Fruit fly (Drosophila melanogaster) whole organism, embryonic: Measurements from ENCODE around the gene CG32271.
A peak's percentile ranks its signal among the peaks of the same experiment; 100 is the strongest.

Experiments used
- Ada2b ChIP-seq: fragments of 200-800 bp; sonication (Bioruptor generic); IDR thresholded peaks from 2 replicates; pipeline ENCODE4 v1.3.6; 2022; ENCODE audit warnings: missing biosample characterization, missing genetic modification characterization
- Awh ChIP-seq: fragments of 200-800 bp; sonication (Bioruptor generic); IDR thresholded peaks from 2 replicates; pipeline ENCODE4, ENCODE4 v1.3.6; 2022; ENCODE audit warnings: missing biosample characterization, missing genetic modification characterization
- Blimp-1 ChIP-seq: fragments of 200-800 bp; sonication (Bioruptor generic); optimal IDR thresholded peaks from 3 replicates; lab custom pipeline; 2018; ENCODE audit warnings: missing biosample characterization, missing genetic modification characterization, mild to moderate bottlenecking, moderate library complexity, missing genetic modification reagents
- CG1024 ChIP-seq: fragments of 200-800 bp; sonication (Bioruptor generic); IDR thresholded peaks from 2 replicates; pipeline ENCODE4 v1.3.6; 2022; ENCODE audit warnings: missing biosample characterization, missing genetic modification characterization
- CG12744 ChIP-seq: fragments of 200-800 bp; sonication (Bioruptor generic); optimal IDR thresholded peaks from 2 replicates; lab custom pipeline; 2016; ENCODE audit warnings: missing biosample characterization, missing genetic modification characterization
- CG13894 ChIP-seq: fragments of 200-800 bp; sonication (Bioruptor generic); optimal IDR thresholded peaks from 3 replicates; lab custom pipeline; 2018; ENCODE audit warnings: missing biosample characterization, mild to moderate bottlenecking, missing genetic modification characterization, moderate library complexity
- CG15073 ChIP-seq: fragments of 200-800 bp; sonication (Bioruptor generic); optimal IDR thresholded peaks from 2 replicates; lab custom pipeline; 2016; ENCODE audit warnings: missing biosample characterization, missing genetic modification characterization
- CG1792 ChIP-seq: fragments of 200-800 bp; sonication (Bioruptor generic); optimal IDR thresholded peaks from 2 replicates; lab custom pipeline; 2016; ENCODE audit warnings: missing biosample characterization, missing genetic modification characterization
- CG18764 ChIP-seq: fragments of 200-800 bp; sonication (Bioruptor generic); optimal IDR thresholded peaks from 3 replicates; lab custom pipeline; 2016; ENCODE audit warnings: missing biosample characterization, missing genetic modification characterization
- CG2199 ChIP-seq: fragments of 200-800 bp; sonication (Bioruptor generic); IDR thresholded peaks from 3 replicates; pipeline ENCODE4 v1.3.6; 2022; ENCODE audit warnings: missing biosample characterization, missing genetic modification characterization
- CG3065 ChIP-seq: fragments of 200-800 bp; sonication (Bioruptor generic); optimal IDR thresholded peaks from 2 replicates; lab custom pipeline; 2016; ENCODE audit warnings: missing biosample characterization, missing genetic modification characterization
- CG32532 ChIP-seq: fragments of 200-800 bp; sonication (Bioruptor generic); IDR thresholded peaks from 2 replicates; pipeline ENCODE4 v1.3.6; 2022; ENCODE audit warnings: missing biosample characterization, missing genetic modification characterization
- CG3995 ChIP-seq: fragments of 200-800 bp; sonication (Bioruptor generic); optimal IDR thresholded peaks from 3 replicates; lab custom pipeline; 2016; ENCODE audit warnings: missing biosample characterization, missing genetic modification characterization
- CG42726 ChIP-seq: fragments of 200-800 bp; sonication (Bioruptor generic); IDR thresholded peaks from 2 replicates; pipeline ENCODE4 v1.3.6; 2022; ENCODE audit warnings: missing biosample characterization, missing genetic modification characterization; ENCODE audit not compliant: partially characterized antibody
- CG4424 ChIP-seq: fragments of 200-800 bp; sonication (Bioruptor generic); optimal IDR thresholded peaks from 3 replicates; lab custom pipeline; 2016; ENCODE audit warnings: missing biosample characterization, missing genetic modification characterization
- CG4854 ChIP-seq: fragments of 200-800 bp; sonication (Bioruptor generic); optimal IDR thresholded peaks from 2 replicates; lab custom pipeline; 2016; ENCODE audit warnings: missing biosample characterization, missing genetic modification characterization, inconsistent platforms
- CG7556 ChIP-seq: fragments of 200-800 bp; sonication (Bioruptor generic); optimal IDR thresholded peaks from 2 replicates; lab custom pipeline; 2017; ENCODE audit warnings: missing biosample characterization, mild to moderate bottlenecking, missing genetic modification characterization
- CG9932 ChIP-seq: fragments of 200-800 bp; sonication (Bioruptor generic); IDR thresholded peaks from 2 replicates; pipeline ENCODE4 v1.3.6; 2022; ENCODE audit warnings: missing biosample characterization, missing genetic modification characterization
- Dad ChIP-seq: fragments of 200-800 bp; sonication (Bioruptor generic); optimal IDR thresholded peaks from 3 replicates; lab custom pipeline; 2016; ENCODE audit warnings: missing biosample characterization, missing genetic modification characterization
- Dref ChIP-seq: fragments of 200-800 bp; sonication (Bioruptor generic); IDR thresholded peaks from 2 replicates; pipeline ENCODE4 v1.3.6; 2022; ENCODE audit warnings: missing biosample characterization, missing genetic modification characterization
- Eip74EF ChIP-seq, 2 experiments: fragments of 200-800 bp in 1 of 2; fragments of >200 bp in 1 of 2; sonication (Bioruptor generic) in 1 of 2; optimal IDR thresholded peaks; 2 replicates each; lab custom pipeline; 2017 to 2019; ENCODE audit warnings: missing biosample characterization in 2 of 2, missing genetic modification characterization in 2 of 2, mild to moderate bottlenecking in 1 of 2, moderate library complexity in 1 of 2
- HLHmδ ChIP-seq: fragments of 200-800 bp; sonication (Bioruptor generic); optimal IDR thresholded peaks from 2 replicates; lab custom pipeline; 2018; ENCODE audit warnings: missing biosample characterization, mild to moderate bottlenecking, missing genetic modification characterization, moderate library complexity
- HmgZ ChIP-seq: fragments of 200-800 bp; sonication (Bioruptor generic); optimal IDR thresholded peaks from 2 replicates; lab custom pipeline; 2018; ENCODE audit warnings: missing biosample characterization, mild to moderate bottlenecking, missing genetic modification characterization
- Hmx ChIP-seq: fragments of 200-800 bp; sonication (Bioruptor generic); optimal IDR thresholded peaks from 2 replicates; lab custom pipeline; 2016; ENCODE audit warnings: missing biosample characterization, missing genetic modification characterization
- Hr3 ChIP-seq: fragments of 200-800 bp; sonication (Bioruptor generic); optimal IDR thresholded peaks from 3 replicates; lab custom pipeline; 2016; ENCODE audit warnings: missing biosample characterization, missing genetic modification characterization
- Lpt ChIP-seq: fragments of >200 bp; optimal IDR thresholded peaks from 2 replicates; lab custom pipeline; 2018; ENCODE audit warnings: missing biosample characterization, missing genetic modification characterization
- Side ChIP-seq: fragments of 200-800 bp; sonication (Bioruptor generic); optimal IDR thresholded peaks from 2 replicates; lab custom pipeline; 2016; ENCODE audit warnings: missing biosample characterization, missing genetic modification characterization
- Six4 ChIP-seq: fragments of 200-800 bp; sonication (Bioruptor generic); optimal IDR thresholded peaks from 2 replicates; lab custom pipeline; 2016; ENCODE audit warnings: missing biosample characterization, missing genetic modification characterization
- amos ChIP-seq: fragments of 200-800 bp; sonication (Bioruptor generic); IDR thresholded peaks from 2 replicates; pipeline ENCODE4 v1.3.6; 2022; ENCODE audit warnings: missing biosample characterization, missing genetic modification characterization; ENCODE audit not compliant: partially characterized antibody
- aop ChIP-seq: fragments of 200-800 bp; sonication (Bioruptor generic); IDR thresholded peaks from 2 replicates; pipeline ENCODE4 v1.3.6; 2022; ENCODE audit warnings: missing biosample characterization, missing genetic modification characterization
- az2 ChIP-seq: fragments of 200-800 bp; sonication (Bioruptor generic); optimal IDR thresholded peaks from 3 replicates; lab custom pipeline; 2016; ENCODE audit warnings: missing biosample characterization, missing genetic modification characterization
- bab2 ChIP-seq: fragments of 200-800 bp; sonication (Bioruptor generic); optimal IDR thresholded peaks from 2 replicates; lab custom pipeline; 2016; ENCODE audit warnings: missing biosample characterization, missing genetic modification characterization
- bowl ChIP-seq: fragments of 200-800 bp; sonication (Bioruptor generic); IDR thresholded peaks from 2 replicates; pipeline ENCODE4 v1.3.6; 2022; ENCODE audit warnings: missing biosample characterization, missing genetic modification characterization
- corto ChIP-seq: fragments of 200-800 bp; sonication (Bioruptor generic); optimal IDR thresholded peaks from 2 replicates; lab custom pipeline; 2016; ENCODE audit warnings: missing biosample characterization, mild to moderate bottlenecking, missing genetic modification characterization, moderate library complexity
- dpn ChIP-seq, 2 experiments: fragments of 200-800 bp; sonication (Bioruptor generic); optimal IDR thresholded peaks; 3 replicates each; lab custom pipeline; 2016; ENCODE audit warnings: missing biosample characterization in 2 of 2, missing genetic modification characterization in 2 of 2
- esg ChIP-seq: fragments of 200-800 bp; sonication (Bioruptor generic); conservative IDR thresholded peaks from 2 replicates; pipeline ENCODE4 v1.3.6; 2022; ENCODE audit warnings: missing biosample characterization, missing genetic modification characterization
- eve ChIP-seq, 2 experiments: fragments of >200 bp; optimal IDR thresholded peaks; 2 replicates each; lab custom pipeline; 2017; ENCODE audit warnings: missing biosample characterization in 2 of 2, missing genetic modification characterization in 2 of 2
- gcm ChIP-seq: fragments of 200-800 bp; sonication (Bioruptor generic); optimal IDR thresholded peaks from 2 replicates; lab custom pipeline; 2019; ENCODE audit warnings: missing biosample characterization, mild to moderate bottlenecking, missing genetic modification characterization, moderate library complexity
- grau ChIP-seq: fragments of 200-800 bp; optimal IDR thresholded peaks from 3 replicates; lab custom pipeline; 2019; ENCODE audit warnings: missing biosample characterization, mild to moderate bottlenecking, missing genetic modification characterization, moderate library complexity
- lbe ChIP-seq: fragments of 200-800 bp; sonication (Bioruptor generic); optimal IDR thresholded peaks from 2 replicates; lab custom pipeline; 2016; ENCODE audit warnings: missing biosample characterization, mild to moderate bottlenecking, missing genetic modification characterization
- lmd ChIP-seq: fragments of 200-800 bp; sonication (Bioruptor generic); IDR thresholded peaks from 2 replicates; pipeline ENCODE4 v1.3.6; 2022; ENCODE audit warnings: missing biosample characterization, missing genetic modification characterization
- mam ChIP-seq: fragments of 200-800 bp; sonication (Bioruptor generic); optimal IDR thresholded peaks from 3 replicates; lab custom pipeline; 2016; ENCODE audit warnings: missing biosample characterization, missing genetic modification characterization
- mirr ChIP-seq: fragments of 200-800 bp; sonication (Bioruptor generic); optimal IDR thresholded peaks from 3 replicates; lab custom pipeline; 2018; ENCODE audit warnings: missing biosample characterization, mild to moderate bottlenecking, missing genetic modification characterization
- pan ChIP-seq, 4 experiments: fragments of >200 bp in 3 of 4; fragments of 200-800 bp in 1 of 4; sonication (Bioruptor generic) in 1 of 4; optimal IDR thresholded peaks in 3 of 4; IDR thresholded peaks in 1 of 4; 2 replicates each; pipeline versions ENCODE4 v1.3.6 to Lab custom; 2017 to 2022; ENCODE audit warnings: missing biosample characterization in 2 of 4, missing genetic modification characterization in 2 of 4, mixed read lengths in 1 of 4
- pho ChIP-seq: fragments of 200-800 bp; sonication (Bioruptor generic); optimal IDR thresholded peaks from 2 replicates; lab custom pipeline; 2016; ENCODE audit warnings: missing biosample characterization, missing genetic modification characterization
- salm ChIP-seq: fragments of 200-800 bp; sonication (Bioruptor generic); optimal IDR thresholded peaks from 2 replicates; lab custom pipeline; 2018; ENCODE audit warnings: missing biosample characterization, mild to moderate bottlenecking, missing genetic modification characterization
- sisA ChIP-seq: fragments of 200-800 bp; sonication (Bioruptor generic); IDR thresholded peaks from 2 replicates; pipeline ENCODE4 v1.3.6; 2022; ENCODE audit warnings: missing biosample characterization, missing genetic modification characterization
- tin ChIP-seq: fragments of 200-800 bp; sonication (Bioruptor generic); optimal IDR thresholded peaks from 3 replicates; lab custom pipeline; 2016; ENCODE audit warnings: missing biosample characterization, missing genetic modification characterization
- tna ChIP-seq: fragments of 200-800 bp; sonication (Bioruptor generic); IDR thresholded peaks from 2 replicates; pipeline ENCODE4 v1.3.6; 2022; ENCODE audit warnings: missing biosample characterization, missing genetic modification characterization; ENCODE audit not compliant: partially characterized antibody
- unpg ChIP-seq: fragments of 200-800 bp; sonication (Bioruptor generic); optimal IDR thresholded peaks from 3 replicates; lab custom pipeline; 2018; ENCODE audit warnings: missing biosample characterization, mild to moderate bottlenecking, missing genetic modification characterization, moderate library complexity
- zf30C ChIP-seq: fragments of 200-800 bp; sonication (Bioruptor generic); optimal IDR thresholded peaks from 3 replicates; lab custom pipeline; 2018; ENCODE audit warnings: missing biosample characterization, mild to moderate bottlenecking, missing genetic modification characterization

Gene CG32271

dm6 chr3L:3179474-3179873 is 23.5 kb downstream of the CG32271 start (continued):
- TF ChIP-seq CG1792 (GFP tag; lab: Kevin White, UChicago) (peak; percentile 58), CG2199 (peak; percentile 77; the same call in 1 of the 3 replicates), CG12744 (GFP tag; lab: Kevin White, UChicago) (peak; percentile 80), HLHmδ (GFP tag; lab: Kevin White, UChicago) (no peak), tna (GFP tag; lab: Robert Waterston, UW) (no peak), CG4854 (GFP tag; lab: Kevin White, UChicago) (peak; percentile 85), bab2 (GFP tag; lab: Kevin White, UChicago) (peak; percentile 88), HmgZ (tag; lab: Kevin White, UChicago) (peak; percentile 85), Hr3 (GFP tag; lab: Kevin White, UChicago) (peak; percentile 62), lmd (peak; percentile 90), sisA (GFP tag; lab: Robert Waterston, UW) (peak; percentile 84), zf30C (GFP tag; lab: Kevin White, UChicago) (no peak), Lpt (GFP tag; lab: Kevin White, UChicago) (no peak), tin (GFP tag; lab: Kevin White, UChicago) (peak; percentile 86), Awh (GFP tag; lab: Robert Waterston, UW) (peak; percentile 86), corto (GFP tag; lab: Kevin White, UChicago) (peak; percentile 77), CG4424 (GFP tag; lab: Kevin White, UChicago) (peak; percentile 90), CG32532 (peak; percentile 89), Hmx (GFP tag; lab: Kevin White, UChicago) (no peak), mirr (GFP tag; lab: Kevin White, UChicago) (peak; percentile 53), Dad (GFP tag; lab: Kevin White, UChicago) (peak; percentile 78), CG1024 (GFP tag; lab: Robert Waterston, UW) (peak; percentile 56; the same call in 1 of the 2 replicates), Ada2b (peak; percentile 94), esg (GFP tag; lab: Robert Waterston, UW) (peak; percentile 71), dpn (GFP tag; optimal IDR thresholded peaks at IDR 0.05; lab: Kevin White, UChicago) (peak; percentile 85 to 89), CG3995 (GFP tag; lab: Kevin White, UChicago) (peak; percentile 52), gcm (GFP tag; lab: Kevin White, UChicago) (no peak), Blimp-1 (peak; percentile 88), az2 (GFP tag; lab: Kevin White, UChicago) (peak; percentile 83), unpg (GFP tag; lab: Kevin White, UChicago) (peak; percentile 94), CG7556 (peak; percentile 88), amos (no peak), pan (optimal IDR thresholded peaks at IDR 0.05; lab: Kevin White, UChicago) (no peak), pan (GFP tag; optimal IDR thresholded peaks at IDR 0.05 in 1 of 2, IDR thresholded peaks at IDR 0.05 in 1 of 2) (peak in 1 of 2 experiments; percentile 92), CG42726 (no peak), eve (GFP tag; optimal IDR thresholded peaks at IDR 0.05; lab: Kevin White, UChicago) (no peak), CG9932 (GFP tag; lab: Robert Waterston, UW) (peak; percentile 70), CG18764 (GFP tag; lab: Kevin White, UChicago) (peak; percentile 76), mam (GFP tag; lab: Kevin White, UChicago) (peak; percentile 88), Dref (no peak), Side (GFP tag; lab: Kevin White, UChicago) (peak; percentile 86), CG3065 (GFP tag; lab: Kevin White, UChicago) (peak; percentile 68), Six4 (GFP tag; lab: Kevin White, UChicago) (peak; percentile 82), CG13894 (tag; lab: Kevin White, UChicago) (peak; percentile 61), pho (GFP tag; lab: Kevin White, UChicago) (peak; percentile 54), lbe (GFP tag; lab: Kevin White, UChicago) (peak; percentile 88), salm (tag; lab: Kevin White, UChicago) (no peak), grau (peak; percentile 87), aop (GFP tag; lab: Robert Waterston, UW) (no peak), bowl (peak; percentile 44; the same call in 1 of the 2 replicates), Eip74EF (GFP tag; optimal IDR thresholded peaks at IDR 0.05; lab: Kevin White, UChicago) (no peak), CG15073 (peak; percentile 40)
